Worm (Caenorhabditis elegans) whole organism, L3 larva: ENCODE results near the gene ZK84.5.
"Not testable (repeated sequence)": the region's sequence is repeated elsewhere in the genome, so short reads cannot be mapped to it uniquely, and the experiment has no call there.

ENCODE experiments used
- R02D3.7 ChIP-seq: fragments of 150-350 bp; optimal IDR thresholded peaks from 2 replicates; lab custom pipeline; 2014; ENCODE audit warnings: missing biosample characterization, missing genetic modification characterization
- aly-2 ChIP-seq: fragments of 150-350 bp; optimal IDR thresholded peaks from 2 replicates; lab custom pipeline; 2014; ENCODE audit warnings: missing biosample characterization, missing genetic modification characterization
- ceh-28 ChIP-seq: fragments of 150-350 bp; optimal IDR thresholded peaks from 2 replicates; lab custom pipeline; 2014; ENCODE audit warnings: missing biosample characterization, missing genetic modification reagents, missing genetic modification characterization
- ceh-82 ChIP-seq: fragments of 150-350 bp; optimal IDR thresholded peaks from 2 replicates; lab custom pipeline; 2014; ENCODE audit warnings: missing biosample characterization, missing genetic modification characterization
- ceh-9 ChIP-seq: sonication (generic microtip); optimal IDR thresholded peaks from 2 replicates; lab custom pipeline; 2018; ENCODE audit warnings: missing biosample characterization, missing genetic modification characterization
- daf-12 ChIP-seq: fragments of 150-350 bp; optimal IDR thresholded peaks from 2 replicates; lab custom pipeline; 2014; ENCODE audit warnings: missing biosample characterization, missing genetic modification reagents, missing genetic modification characterization
- egl-5 ChIP-seq: fragments of 150-350 bp; optimal IDR thresholded peaks from 2 replicates; lab custom pipeline; 2017; ENCODE audit warnings: missing biosample characterization, missing genetic modification reagents, missing genetic modification characterization, inconsistent platforms
- elt-1 ChIP-seq: fragments of 150-350 bp; optimal IDR thresholded peaks from 2 replicates; lab custom pipeline; 2014; ENCODE audit warnings: missing biosample characterization, missing genetic modification characterization
- elt-3 ChIP-seq, 3 experiments: fragments of 150-350 bp in 1 of 3; sonication (generic microtip) in 2 of 3; optimal IDR thresholded peaks; 2 replicates in 2 of 3; 4 replicates in 1 of 3; lab custom pipeline; 2014 to 2017; ENCODE audit warnings: missing biosample characterization in 3 of 3, missing genetic modification characterization in 3 of 3
- fkh-2 ChIP-seq: fragments of 150-350 bp; optimal IDR thresholded peaks from 2 replicates; lab custom pipeline; 2014; ENCODE audit warnings: missing biosample characterization, missing genetic modification reagents, missing genetic modification characterization
- hmg-11 ChIP-seq: sonication (generic microtip); optimal IDR thresholded peaks from 2 replicates; lab custom pipeline; 2016; ENCODE audit warnings: missing genetic modification characterization, missing compliant biosample characterization
- jun-1 ChIP-seq: fragments of 150-350 bp; optimal IDR thresholded peaks from 2 replicates; lab custom pipeline; 2014; ENCODE audit warnings: missing biosample characterization, missing genetic modification reagents, missing genetic modification characterization
- lin-39 ChIP-seq: fragments of 150-350 bp; optimal IDR thresholded peaks from 2 replicates; lab custom pipeline; 2018; ENCODE audit warnings: missing biosample characterization, missing genetic modification reagents, missing genetic modification characterization
- lsy-12 ChIP-seq: sonication (generic microtip); optimal IDR thresholded peaks from 2 replicates; lab custom pipeline; 2016; ENCODE audit warnings: mild to moderate bottlenecking, missing genetic modification characterization, missing compliant biosample characterization
- mdl-1 ChIP-seq: fragments of 150-350 bp; optimal IDR thresholded peaks from 2 replicates; lab custom pipeline; 2014; ENCODE audit warnings: missing biosample characterization, missing genetic modification characterization
- mml-1 ChIP-seq: fragments of 150-350 bp; sonication (generic microtip); optimal IDR thresholded peaks from 3 replicates; lab custom pipeline; 2014; ENCODE audit warnings: missing biosample characterization, missing genetic modification characterization
- nfya-1 ChIP-seq: sonication (generic microtip); optimal IDR thresholded peaks from 2 replicates; lab custom pipeline; 2017; ENCODE audit warnings: missing genetic modification characterization, mild to moderate bottlenecking, missing compliant biosample characterization, antibody characterized with exemption, moderate library complexity; ENCODE audit not compliant: insufficient read depth
- nhr-11 ChIP-seq: fragments of 150-350 bp; optimal IDR thresholded peaks from 2 replicates; lab custom pipeline; 2014; ENCODE audit warnings: missing biosample characterization, missing genetic modification characterization
- nhr-12 ChIP-seq: fragments of 150-350 bp; optimal IDR thresholded peaks from 2 replicates; lab custom pipeline; 2014; ENCODE audit warnings: missing biosample characterization, missing genetic modification characterization
- nhr-23 ChIP-seq: fragments of 150-350 bp; optimal IDR thresholded peaks from 2 replicates; lab custom pipeline; 2014; ENCODE audit warnings: missing biosample characterization, missing genetic modification reagents, missing genetic modification characterization
- nhr-237 ChIP-seq: fragments of 150-350 bp; optimal IDR thresholded peaks from 2 replicates; lab custom pipeline; 2014; ENCODE audit warnings: missing biosample characterization, missing genetic modification characterization
- nhr-43 ChIP-seq: sonication (generic microtip); optimal IDR thresholded peaks from 2 replicates; lab custom pipeline; 2016; ENCODE audit warnings: mild to moderate bottlenecking, missing genetic modification characterization, missing compliant biosample characterization; ENCODE audit not compliant: poor library complexity, severe bottlenecking
- nhr-67 ChIP-seq: fragments of 150-350 bp; optimal IDR thresholded peaks from 2 replicates; lab custom pipeline; 2014; ENCODE audit warnings: missing biosample characterization, missing genetic modification characterization
- nhr-77 ChIP-seq: fragments of 150-350 bp; optimal IDR thresholded peaks from 2 replicates; lab custom pipeline; 2014; ENCODE audit warnings: missing biosample characterization, missing genetic modification characterization
- skn-1 ChIP-seq: fragments of 150-350 bp; optimal IDR thresholded peaks from 2 replicates; lab custom pipeline; 2014; ENCODE audit warnings: missing biosample characterization, missing genetic modification characterization
- snpc-4 ChIP-seq: fragments of 150-350 bp; optimal IDR thresholded peaks from 2 replicates; lab custom pipeline; 2014; ENCODE audit warnings: missing biosample characterization, missing genetic modification characterization
- unc-62 ChIP-seq: fragments of 150-350 bp; sonication (generic microtip); optimal IDR thresholded peaks from 4 replicates; lab custom pipeline; 2014; ENCODE audit warnings: missing biosample characterization, missing genetic modification reagents, missing genetic modification characterization
- zag-1 ChIP-seq: fragments of 150-350 bp; optimal IDR thresholded peaks from 2 replicates; lab custom pipeline; 2014; ENCODE audit warnings: missing biosample characterization, missing genetic modification characterization
- ztf-4 ChIP-seq: fragments of 150-350 bp; optimal IDR thresholded peaks from 2 replicates; lab custom pipeline; 2014; ENCODE audit warnings: missing biosample characterization, missing genetic modification characterization

Gene ZK84.5

ce11 chrII:6014057-6014456 lies 2.3 kb downstream of the ZK84.5 start, which contains the start of gene ZK84.2:
TSS of gene ZK84.2 (plus strand) at chrII:6014357.
- TF ChIP-seq aly-2, zag-1, nhr-67 (tag; lab: Kevin White, UChicago): not testable (repeated sequence)

- TF ChIP-seq skn-1 (tag; lab: Kevin White, UChicago) (no peak), snpc-4 (tag; lab: Kevin White, UChicago) (no peak), unc-62 (GFP tag; lab: Kevin White, UChicago) (no peak), ceh-9 (no peak), daf-12 (tag; lab: Kevin White, UChicago) (no peak), jun-1 (tag; lab: Kevin White, UChicago) (no peak), ztf-4 (tag; lab: Kevin White, UChicago) (no peak), nhr-77 (tag; lab: Kevin White, UChicago) (no peak), nhr-23 (tag; lab: Kevin White, UChicago) (no peak), elt-1 (tag; lab: Kevin White, UChicago) (no peak)
These were observed 5.8 kb downstream of the ZK84.5 start, which contains the start of gene ins-20 for ce11 chrII:6010544-6010943. TSS of gene ins-20 (plus strand) at chrII:6010844.

ce11 chrII:6008887-6009286 lies 7.4 kb downstream of the ZK84.5 start, which contains the start of gene ZK84.4:
TSS of gene ZK84.4 (minus strand) at chrII:6008987.
- not testable (repeated sequence) for TF ChIP-seq elt-1 (tag; lab: Kevin White, UChicago); elt-3 (tag; optimal IDR thresholded peaks at IDR 0.05; lab: Kevin White, UChicago); ceh-82 (tag; lab: Kevin White, UChicago)

ce11 chrII:6001004-6001403 lies 15.3 kb downstream of the ZK84.5 start:
- TF ChIP-seq jun-1 (tag; lab: Kevin White, UChicago), result no peak
- no peak for TF ChIP-seq fkh-2 (tag; lab: Kevin White, UChicago)
- TF ChIP-seq mml-1 (tag; lab: Kevin White, UChicago), result no peak
- no peak for TF ChIP-seq nhr-77 (tag; lab: Kevin White, UChicago)
- no peak for TF ChIP-seq egl-5 (tag; lab: Kevin White, UChicago)
- TF ChIP-seq nhr-67 (tag; lab: Kevin White, UChicago), result no peak
- no peak for TF ChIP-seq ceh-28 (tag; lab: Kevin White, UChicago)
- no peak for TF ChIP-seq ztf-4 (tag; lab: Kevin White, UChicago)
- no peak for TF ChIP-seq nfya-1 (tag; lab: Kevin White, UChicago)
- TF ChIP-seq skn-1 (tag; lab: Kevin White, UChicago), result no peak
- no peak for TF ChIP-seq lin-39 (tag; lab: Kevin White, UChicago)
- no peak for TF ChIP-seq nhr-237 (tag; lab: Kevin White, UChicago)
- no peak for TF ChIP-seq nhr-11 (tag; lab: Kevin White, UChicago)
- TF ChIP-seq lsy-12, result no peak

- TF ChIP-seq R02D3.7 (tag; lab: Kevin White, UChicago), result no peak
- no peak for TF ChIP-seq aly-2 (tag; lab: Kevin White, UChicago)
- no peak for TF ChIP-seq skn-1 (tag; lab: Kevin White, UChicago)
- no peak for TF ChIP-seq nfya-1 (tag; lab: Kevin White, UChicago)
- TF ChIP-seq, all 47 proteins: peak for 0
These were observed 16.2 kb downstream of the ZK84.5 start, which contains the start of gene ins-6 for ce11 chrII:6000136-6000535. TSS of gene ins-6 (plus strand) at chrII:6000436.

ce11 chrII:5997257-5997656 lies 19.1 kb downstream of the ZK84.5 start, which contains the start of gene ins-5:
TSS of gene ins-5 (plus strand) at chrII:5997557.
- no peak for TF ChIP-seq ztf-4 (tag; lab: Kevin White, UChicago)
- no peak for TF ChIP-seq ceh-9
- TF ChIP-seq mdl-1 (tag; lab: Kevin White, UChicago), result no peak
- TF ChIP-seq nhr-43 (tag; lab: Kevin White, UChicago), result no peak
- TF ChIP-seq nfya-1 (tag; lab: Kevin White, UChicago), result no peak
- no peak for TF ChIP-seq nhr-12 (tag; lab: Kevin White, UChicago)
- TF ChIP-seq hmg-11 (tag; lab: Kevin White, UChicago), result no peak
